Fruit fly (Drosophila melanogaster) whole organism, wandering third instar larva: ENCODE measurements around the gene Pi4KIIalpha.
A peak's percentile ranks its signal among the peaks of the same experiment; 100 is the strongest.

ENCODE experiments used
- CG9705 ChIP-seq: fragments of 200-800 bp; sonication (Bioruptor generic); optimal IDR thresholded peaks from 2 replicates; lab custom pipeline; 2018; ENCODE audit warnings: missing biosample characterization, mild to moderate bottlenecking, missing genetic modification characterization
- CrebA ChIP-seq: fragments of 200-800 bp; sonication (Bioruptor generic); optimal IDR thresholded peaks from 2 replicates; lab custom pipeline; 2016; ENCODE audit warnings: missing biosample characterization, mild to moderate bottlenecking, missing genetic modification characterization, borderline replicate concordance
- Dfd ChIP-seq: fragments of >200 bp; optimal IDR thresholded peaks from 2 replicates; lab custom pipeline; 2017; ENCODE audit warnings: missing biosample characterization, missing genetic modification characterization
- Dif ChIP-seq: fragments of 200-275, 200-300 bp; sonication (Bioruptor generic); optimal IDR thresholded peaks from 2 replicates; lab custom pipeline; 2018; ENCODE audit warnings: missing biosample characterization, missing genetic modification characterization; ENCODE audit not compliant: partially characterized antibody
- HLH106 ChIP-seq: fragments of 200-800 bp; optimal IDR thresholded peaks from 3 replicates; lab custom pipeline; 2019; ENCODE audit warnings: missing biosample characterization, mild to moderate bottlenecking, missing genetic modification characterization, moderate library complexity
- Hnf4 ChIP-seq: fragments of 200-800 bp; sonication (Bioruptor generic); optimal IDR thresholded peaks from 2 replicates; lab custom pipeline; 2016; ENCODE audit warnings: missing biosample characterization, mild to moderate bottlenecking, missing genetic modification characterization
- Hr78 ChIP-seq: fragments of >200 bp; optimal IDR thresholded peaks from 2 replicates; lab custom pipeline; 2017; ENCODE audit warnings: missing biosample characterization, missing genetic modification characterization
- Hr83 ChIP-seq: fragments of 200-300 bp; sonication (Bioruptor generic); optimal IDR thresholded peaks from 2 replicates; lab custom pipeline; 2016; ENCODE audit warnings: missing biosample characterization, mild to moderate bottlenecking, missing genetic modification characterization, moderate library complexity; ENCODE audit not compliant: poor library complexity, severe bottlenecking
- Jra ChIP-seq: sonication (Bioruptor generic); optimal IDR thresholded peaks from 2 replicates; lab custom pipeline; 2016; ENCODE audit warnings: missing biosample characterization, missing genetic modification characterization
- Myc ChIP-seq: fragments of >200 bp; optimal IDR thresholded peaks from 2 replicates; lab custom pipeline; 2017
- N ChIP-seq: fragments of >200 bp; optimal IDR thresholded peaks from 2 replicates; lab custom pipeline; 2018; ENCODE audit warnings: missing biosample characterization, missing external identifiers, missing genetic modification characterization
- OdsH ChIP-seq: fragments of 200-800 bp; sonication (Bioruptor generic); optimal IDR thresholded peaks from 2 replicates; lab custom pipeline; 2016; ENCODE audit warnings: missing biosample characterization, mild to moderate bottlenecking, missing genetic modification characterization
- Rel ChIP-seq, 2 experiments: fragments of 200-800 bp; sonication (Bioruptor generic) in 1 of 2; optimal IDR thresholded peaks; 2 replicates in 1 of 2; 3 replicates in 1 of 2; lab custom pipeline; 2016 to 2019; ENCODE audit warnings: mild to moderate bottlenecking in 2 of 2, missing biosample characterization in 2 of 2, missing genetic modification characterization in 2 of 2, moderate library complexity in 1 of 2
- Sp1 ChIP-seq: fragments of 200-800 bp; sonication (Bioruptor generic); optimal IDR thresholded peaks from 3 replicates; lab custom pipeline; 2019; ENCODE audit warnings: missing biosample characterization, mild to moderate bottlenecking, missing genetic modification characterization, moderate library complexity
- br ChIP-seq: fragments of 200-800 bp; sonication (Bioruptor generic); optimal IDR thresholded peaks from 2 replicates; lab custom pipeline; 2016; ENCODE audit warnings: missing biosample characterization, missing genetic modification characterization
- brk ChIP-seq: fragments of 200-800 bp; sonication (Bioruptor generic); optimal IDR thresholded peaks from 2 replicates; lab custom pipeline; 2016; ENCODE audit warnings: missing biosample characterization, mild to moderate bottlenecking, missing genetic modification characterization
- dl ChIP-seq, 2 experiments: fragments of 175-275, 200-275 bp in 1 of 2; fragments of 200-275 bp in 1 of 2; sonication (Bioruptor generic); optimal IDR thresholded peaks; lab custom pipeline; 2018; ENCODE audit warnings: mild to moderate bottlenecking in 2 of 2, missing biosample characterization in 2 of 2, missing genetic modification characterization in 2 of 2, moderate library complexity in 2 of 2; ENCODE audit not compliant: partially characterized antibody in 2 of 2, insufficient read depth in 1 of 2
- ey ChIP-seq: fragments of 200-800 bp; sonication (Bioruptor generic); optimal IDR thresholded peaks from 2 replicates; lab custom pipeline; 2016; ENCODE audit warnings: missing biosample characterization, missing genetic modification characterization
- foxo ChIP-seq, 2 experiments: fragments of 200-800 bp; sonication (Bioruptor generic); optimal IDR thresholded peaks; 2 replicates in 1 of 2; 3 replicates in 1 of 2; lab custom pipeline; 2016 to 2017; ENCODE audit warnings: missing biosample characterization in 2 of 2, missing genetic modification characterization in 2 of 2
- fru ChIP-seq: fragments of 200-800 bp; sonication (Bioruptor generic); optimal IDR thresholded peaks from 3 replicates; lab custom pipeline; 2016; ENCODE audit warnings: missing biosample characterization, mild to moderate bottlenecking, missing genetic modification characterization
- h ChIP-seq: fragments of 200-800 bp; sonication (Bioruptor generic); optimal IDR thresholded peaks from 3 replicates; lab custom pipeline; 2016; ENCODE audit warnings: missing biosample characterization, mild to moderate bottlenecking, missing genetic modification characterization
- psq ChIP-seq: fragments of 200-800 bp; sonication (Bioruptor generic); optimal IDR thresholded peaks from 3 replicates; lab custom pipeline; 2017; ENCODE audit warnings: missing biosample characterization, mild to moderate bottlenecking, missing genetic modification characterization, moderate library complexity
- rgr ChIP-seq: fragments of 200-800 bp; sonication (Bioruptor generic); optimal IDR thresholded peaks from 3 replicates; lab custom pipeline; 2016; ENCODE audit warnings: missing biosample characterization, mild to moderate bottlenecking, missing genetic modification characterization
- sage ChIP-seq: fragments of 200-800 bp; sonication (Bioruptor generic); optimal IDR thresholded peaks from 2 replicates; lab custom pipeline; 2016; ENCODE audit warnings: missing biosample characterization, mild to moderate bottlenecking, missing genetic modification characterization
- sv ChIP-seq: fragments of 200-800 bp; sonication (Bioruptor generic); optimal IDR thresholded peaks from 3 replicates; lab custom pipeline; 2016; ENCODE audit warnings: missing biosample characterization, missing genetic modification characterization
- tai ChIP-seq: sonication (Bioruptor generic); optimal IDR thresholded peaks from 2 replicates; lab custom pipeline; 2016; ENCODE audit warnings: missing biosample characterization, missing genetic modification characterization

The Pi4KIIalpha gene

dm6 chr3R:5517002-5517875 is 46.2 kb downstream of the Pi4KIIalpha start, which contains the start of gene Itpr:
Gene Itpr, plus strand, starts transcription at chr3R:5517117.
- TF ChIP-seq Hr78 (GFP tag; lab: Kevin White, UChicago) (no peak), Dfd (GFP tag; lab: Kevin White, UChicago) (no peak), Hnf4 (GFP tag; lab: Kevin White, UChicago) (peak; percentile 26), br (GFP tag; lab: Kevin White, UChicago) (peak; percentile 15), tai (GFP tag; lab: Kevin White, UChicago) (peak; percentile 8), N (GFP tag; lab: Kevin White, UChicago) (no peak), Jra (GFP tag; lab: Kevin White, UChicago) (peak; percentile 49), Hr83 (GFP tag; lab: Kevin White, UChicago) (peak; percentile 62), brk (GFP tag; lab: Kevin White, UChicago) (no peak), OdsH (GFP tag; lab: Kevin White, UChicago) (peak; percentile 16), CrebA (peak; percentile 72), CG9705 (GFP tag; lab: Kevin White, UChicago) (no peak), dl (GFP tag; optimal IDR thresholded peaks at IDR 0.05; lab: Kevin White, UChicago; ENCODE audit: insufficient read depth in 1 of 2, partially characterized antibody in 2 of 2) (no peak), sv (GFP tag; lab: Kevin White, UChicago) (no peak), h (GFP tag; lab: Kevin White, UChicago) (peak; percentile 82), Rel (GFP tag; optimal IDR thresholded peaks at IDR 0.05; lab: Kevin White, UChicago) (no peak), Rel (tag; optimal IDR thresholded peaks at IDR 0.05; lab: Kevin White, UChicago) (peak; percentile 73), psq (GFP tag; lab: Kevin White, UChicago) (peak; percentile 12), foxo (GFP tag; optimal IDR thresholded peaks at IDR 0.05; lab: Kevin White, UChicago) (peak in 1 of 2 experiments; percentile 7), Dif (GFP tag; lab: Kevin White, UChicago) (peak; percentile 34), Sp1 (GFP tag; lab: Kevin White, UChicago) (peak; percentile 28), rgr (GFP tag; lab: Kevin White, UChicago) (no peak)

- TF ChIP-seq fru (no peak), sage (GFP tag; lab: Kevin White, UChicago) (no peak), OdsH (GFP tag; lab: Kevin White, UChicago) (no peak), HLH106 (tag; lab: Kevin White, UChicago) (no peak), tai (GFP tag; lab: Kevin White, UChicago) (peak; percentile 10), Myc (lab: Kevin White, UChicago) (peak; percentile 56), Hnf4 (GFP tag; lab: Kevin White, UChicago) (peak; percentile 7), Sp1 (GFP tag; lab: Kevin White, UChicago) (no peak), foxo (GFP tag; optimal IDR thresholded peaks at IDR 0.05; lab: Kevin White, UChicago) (no peak)
Observed at dm6 chr3R:5516582-5517001, 46.9 kb downstream of the Pi4KIIalpha start.

dm6 chr3R:5514759-5515158 is 48.7 kb downstream of the Pi4KIIalpha start:
- peak; percentile 10 for TF ChIP-seq h (GFP tag; lab: Kevin White, UChicago)
- TF ChIP-seq dl (GFP tag; optimal IDR thresholded peaks at IDR 0.05; lab: Kevin White, UChicago; ENCODE audit: insufficient read depth in 1 of 2, partially characterized antibody in 2 of 2), result no peak
- no peak for TF ChIP-seq ey (GFP tag; lab: Kevin White, UChicago)
- TF ChIP-seq N (GFP tag; lab: Kevin White, UChicago), result no peak
